Worm (Caenorhabditis elegans) whole organism, young adult: Measurements from ENCODE around the gene T21B10.4.

Experiments
- B0019.2 ChIP-seq: fragments of 200-800 bp; sonication (Bioruptor generic); conservative IDR thresholded peaks from 2 replicates; pipeline ENCODE4 v1.3.6; 2022; ENCODE audit warnings: missing genetic modification reagents, missing genetic modification characterization, missing compliant biosample characterization
- B0035.1 ChIP-seq: sonication (generic microtip); optimal IDR thresholded peaks from 2 replicates; lab custom pipeline; 2016; ENCODE audit warnings: missing genetic modification characterization, mild to moderate bottlenecking, missing compliant biosample characterization, missing genotype, missing genetic modification reagents
- C17E4.6 ChIP-seq: fragments of 200-800 bp; sonication (Bioruptor generic); IDR thresholded peaks from 2 replicates; pipeline ENCODE4 v1.3.6; 2022; ENCODE audit warnings: missing genetic modification reagents, missing genetic modification characterization, missing compliant biosample characterization
- F49E8.2 ChIP-seq: sonication (generic microtip); optimal IDR thresholded peaks from 3 replicates; lab custom pipeline; 2017; ENCODE audit warnings: missing genetic modification characterization, mild to moderate bottlenecking, missing compliant biosample characterization, antibody characterized with exemption, moderate library complexity; ENCODE audit not compliant: insufficient read depth
- F52B5.7 ChIP-seq: sonication (generic microtip); optimal IDR thresholded peaks from 2 replicates; lab custom pipeline; 2016; ENCODE audit warnings: mild to moderate bottlenecking, missing genetic modification characterization, missing compliant biosample characterization
- T26A5.8 ChIP-seq: sonication (generic microtip); optimal IDR thresholded peaks from 2 replicates; lab custom pipeline; 2016; ENCODE audit warnings: missing genetic modification characterization, missing compliant biosample characterization
- Y56A3A.18 ChIP-seq: fragments of 200-800 bp; sonication (Bioruptor generic); IDR thresholded peaks from 2 replicates; pipeline ENCODE4 v1.3.6; 2022; ENCODE audit warnings: missing genetic modification reagents, missing genetic modification characterization, missing compliant biosample characterization
- Y95B8A.8 ChIP-seq: fragments of 200-800 bp; sonication (Bioruptor generic); IDR thresholded peaks from 2 replicates; pipeline ENCODE4 v1.3.6; 2022; ENCODE audit warnings: missing genetic modification reagents, missing genetic modification characterization, missing compliant biosample characterization
- akir-1 ChIP-seq: fragments of 200-800 bp; sonication (Bioruptor generic); optimal IDR thresholded peaks from 2 replicates; lab custom pipeline; 2018; ENCODE audit warnings: mild to moderate bottlenecking, missing genetic modification characterization, moderate library complexity, missing compliant biosample characterization
- atf-7 ChIP-seq: sonication (generic microtip); optimal IDR thresholded peaks from 2 replicates; lab custom pipeline; 2017; ENCODE audit warnings: mild to moderate bottlenecking, missing genetic modification characterization, missing compliant biosample characterization
- attf-5 ChIP-seq: fragments of 200-800 bp; sonication (Bioruptor generic); optimal IDR thresholded peaks from 2 replicates; lab custom pipeline; 2018; ENCODE audit warnings: mild to moderate bottlenecking, missing genetic modification characterization, missing compliant biosample characterization
- cebp-1 ChIP-seq, 2 experiments: fragments of 200-800 bp in 1 of 2; sonication (Bioruptor generic) in 1 of 2; sonication (generic microtip) in 1 of 2; IDR thresholded peaks in 1 of 2; optimal IDR thresholded peaks in 1 of 2; 2 replicates each; pipeline versions ENCODE4 v1.3.6 to Lab custom; 2017 to 2022; ENCODE audit warnings: missing compliant biosample characterization in 2 of 2, missing genetic modification characterization in 2 of 2, mild to moderate bottlenecking in 1 of 2, missing genetic modification reagents in 1 of 2, moderate library complexity in 1 of 2
- ceh-100 ChIP-seq: fragments of 200-800 bp; sonication (Bioruptor generic); IDR thresholded peaks from 2 replicates; pipeline ENCODE4 v1.3.6; 2022; ENCODE audit warnings: missing genetic modification reagents, missing genetic modification characterization, missing compliant biosample characterization
- ceh-40 ChIP-seq: fragments of 200-800 bp; sonication (Bioruptor generic); IDR thresholded peaks from 2 replicates; pipeline ENCODE4 v1.3.6; 2022; ENCODE audit warnings: missing genetic modification characterization, missing compliant biosample characterization
- ceh-91 ChIP-seq: fragments of 200-800 bp; sonication (Bioruptor generic); IDR thresholded peaks from 2 replicates; pipeline ENCODE4 v1.3.6; 2022; ENCODE audit warnings: missing genetic modification reagents, missing genetic modification characterization, missing compliant biosample characterization
- die-1 ChIP-seq: sonication (generic microtip); optimal IDR thresholded peaks from 2 replicates; lab custom pipeline; 2016; ENCODE audit warnings: missing genotype, mild to moderate bottlenecking, missing genetic modification characterization, missing compliant biosample characterization
- dox-1 ChIP-seq: fragments of 200-800 bp; sonication (Bioruptor generic); IDR thresholded peaks from 2 replicates; pipeline ENCODE4 v1.3.6; 2022; ENCODE audit warnings: missing genetic modification reagents, missing genetic modification characterization, missing compliant biosample characterization
- dpff-1 ChIP-seq: sonication (generic microtip); optimal IDR thresholded peaks from 2 replicates; lab custom pipeline; 2017; ENCODE audit warnings: mild to moderate bottlenecking, missing genetic modification characterization, missing compliant biosample characterization
- dpl-1 ChIP-seq: fragments of 150-350 bp; optimal IDR thresholded peaks from 2 replicates; lab custom pipeline; 2014; ENCODE audit warnings: missing biosample characterization, missing genetic modification reagents, missing genetic modification characterization
- egrh-3 ChIP-seq: fragments of 200-800 bp; sonication (Bioruptor generic); IDR thresholded peaks from 2 replicates; pipeline ENCODE4 v1.3.6; 2022; ENCODE audit warnings: missing genetic modification reagents, missing genetic modification characterization, missing compliant biosample characterization
- fkh-3 ChIP-seq: sonication (generic microtip); optimal IDR thresholded peaks from 2 replicates; lab custom pipeline; 2016; ENCODE audit warnings: mild to moderate bottlenecking, missing genetic modification characterization, missing compliant biosample characterization
- him-1 ChIP-seq: sonication (generic microtip); optimal IDR thresholded peaks from 2 replicates; lab custom pipeline; 2016; ENCODE audit warnings: missing genotype, missing genetic modification reagents, missing genetic modification characterization, missing compliant biosample characterization
- hlh-26 ChIP-seq: fragments of 200-800 bp; sonication (Bioruptor generic); conservative IDR thresholded peaks from 2 replicates; pipeline ENCODE4 v1.3.6; 2022; ENCODE audit warnings: missing genetic modification reagents, missing genetic modification characterization, missing compliant biosample characterization
- hmg-20 ChIP-seq: fragments of 200-800 bp; sonication (Bioruptor generic); IDR thresholded peaks from 2 replicates; pipeline ENCODE4 v1.3.6; 2022; ENCODE audit warnings: missing genetic modification reagents, missing genetic modification characterization, missing compliant biosample characterization
- hsf-1 ChIP-seq: fragments of 200-800 bp; sonication (Bioruptor generic); IDR thresholded peaks from 2 replicates; pipeline ENCODE4 v1.3.6; 2022; ENCODE audit warnings: missing genetic modification reagents, missing genetic modification characterization, missing compliant biosample characterization
- lag-1 ChIP-seq: fragments of 200-800 bp; sonication (Bioruptor generic); IDR thresholded peaks from 2 replicates; pipeline ENCODE4 v1.3.6; 2022; ENCODE audit warnings: missing genetic modification reagents, missing genetic modification characterization, missing compliant biosample characterization
- lsy-27 ChIP-seq: sonication (generic microtip); optimal IDR thresholded peaks from 2 replicates; lab custom pipeline; 2017; ENCODE audit warnings: missing genetic modification characterization, mild to moderate bottlenecking, missing compliant biosample characterization, antibody characterized with exemption, missing genotype, borderline replicate concordance; ENCODE audit not compliant: insufficient read depth
- madf-10 ChIP-seq: sonication (generic microtip); optimal IDR thresholded peaks from 2 replicates; lab custom pipeline; 2016; ENCODE audit warnings: mild to moderate bottlenecking, missing genetic modification characterization, missing compliant biosample characterization
- madf-6 ChIP-seq: fragments of 200-800 bp; sonication (Bioruptor generic); IDR thresholded peaks from 2 replicates; pipeline ENCODE4 v1.3.6; 2022; ENCODE audit warnings: missing genetic modification reagents, missing genetic modification characterization, missing compliant biosample characterization
- madf-8 ChIP-seq: fragments of 200-800 bp; sonication (Bioruptor generic); conservative IDR thresholded peaks from 2 replicates; pipeline ENCODE4 v1.3.6; 2022; ENCODE audit warnings: missing genetic modification reagents, missing genetic modification characterization, missing compliant biosample characterization
- mes-4 ChIP-seq: sonication (generic microtip); optimal IDR thresholded peaks from 2 replicates; lab custom pipeline; 2016; ENCODE audit warnings: missing genotype, missing genetic modification characterization, missing compliant biosample characterization
- nfya-1 ChIP-seq: sonication (generic microtip); optimal IDR thresholded peaks from 2 replicates; lab custom pipeline; 2017; ENCODE audit warnings: antibody characterized with exemption, missing compliant biosample characterization, missing genetic modification characterization, borderline replicate concordance; ENCODE audit not compliant: insufficient read depth
- nfya-2 ChIP-seq: fragments of 200-800 bp; sonication (Bioruptor generic); IDR thresholded peaks from 2 replicates; pipeline ENCODE4 v1.3.6; 2022; ENCODE audit warnings: missing genetic modification reagents, missing genetic modification characterization, missing compliant biosample characterization
- nhr-120 ChIP-seq: fragments of 200-800 bp; sonication (Bioruptor generic); IDR thresholded peaks from 2 replicates; pipeline ENCODE4 v1.3.6; 2022; ENCODE audit warnings: missing genetic modification characterization, missing compliant biosample characterization
- nhr-27 ChIP-seq: fragments of 200-800 bp; sonication (Bioruptor generic); optimal IDR thresholded peaks from 2 replicates; lab custom pipeline; 2018; ENCODE audit warnings: mild to moderate bottlenecking, missing genetic modification characterization, moderate library complexity, missing compliant biosample characterization
- nhr-80 ChIP-seq: sonication (generic microtip); optimal IDR thresholded peaks from 2 replicates; lab custom pipeline; 2016; ENCODE audit warnings: missing genetic modification characterization, missing compliant biosample characterization
- nhr-90 ChIP-seq: sonication (generic microtip); optimal IDR thresholded peaks from 2 replicates; lab custom pipeline; 2016; ENCODE audit warnings: missing genotype, mild to moderate bottlenecking, missing genetic modification characterization, missing compliant biosample characterization
- pha-4 ChIP-seq: fragments of 150-350 bp; sonication (generic microtip); optimal IDR thresholded peaks from 2 replicates; lab custom pipeline; 2014; ENCODE audit warnings: missing biosample characterization, missing genetic modification reagents, missing genetic modification characterization
- rcor-1 ChIP-seq: fragments of 200-800 bp; sonication (Bioruptor generic); IDR thresholded peaks from 2 replicates; pipeline ENCODE4 v1.3.6; 2022; ENCODE audit warnings: missing genetic modification reagents, missing genetic modification characterization, missing compliant biosample characterization
- sdz-38 ChIP-seq: sonication (generic microtip); optimal IDR thresholded peaks from 2 replicates; lab custom pipeline; 2016; ENCODE audit warnings: missing genotype, missing genetic modification characterization, missing compliant biosample characterization
- snpc-1.3 ChIP-seq: sonication (generic microtip); optimal IDR thresholded peaks from 2 replicates; lab custom pipeline; 2017; ENCODE audit warnings: missing genetic modification characterization, mild to moderate bottlenecking, missing compliant biosample characterization, antibody characterized with exemption, moderate library complexity, missing genotype, missing genetic modification reagents; ENCODE audit not compliant: insufficient read depth
- snpc-3.4 ChIP-seq: sonication (generic microtip); optimal IDR thresholded peaks from 2 replicates; lab custom pipeline; 2017; ENCODE audit warnings: missing genetic modification characterization, mild to moderate bottlenecking, missing compliant biosample characterization, antibody characterized with exemption, moderate library complexity, missing genotype, missing genetic modification reagents
- tbp1 ChIP-seq: fragments of 200-800 bp; sonication (Bioruptor generic); optimal IDR thresholded peaks from 2 replicates; lab custom pipeline; 2018; ENCODE audit warnings: mild to moderate bottlenecking, missing genetic modification characterization, missing compliant biosample characterization
- tbx-9 ChIP-seq: sonication (generic microtip); optimal IDR thresholded peaks from 2 replicates; lab custom pipeline; 2016; ENCODE audit warnings: borderline replicate concordance, missing genetic modification characterization, inconsistent platforms, missing compliant biosample characterization
- xnd-1 ChIP-seq: sonication (generic microtip); optimal IDR thresholded peaks from 2 replicates; lab custom pipeline; 2016; ENCODE audit warnings: missing genotype, missing genetic modification reagents, missing genetic modification characterization, missing compliant biosample characterization
- ztf-22 ChIP-seq: fragments of 200-800 bp; sonication (Bioruptor generic); optimal IDR thresholded peaks from 2 replicates; lab custom pipeline; 2018; ENCODE audit warnings: mild to moderate bottlenecking, missing genetic modification characterization, moderate library complexity, missing compliant biosample characterization
- ztf-28 ChIP-seq: fragments of 200-800 bp; sonication (Bioruptor generic); IDR thresholded peaks from 2 replicates; pipeline ENCODE4 v1.3.6; 2022; ENCODE audit warnings: missing genetic modification reagents, missing genetic modification characterization, missing compliant biosample characterization
- ztf-3 ChIP-seq: fragments of 200-800 bp; sonication (Bioruptor generic); optimal IDR thresholded peaks from 2 replicates; lab custom pipeline; 2018; ENCODE audit warnings: mild to moderate bottlenecking, missing genetic modification characterization, missing compliant biosample characterization

The T21B10.4 gene

ce11 chrII:8929771-8930170 lies 10.9 kb upstream of the T21B10.4 start, which contains the start of gene mrpl-50 (continued):
- TF ChIP-seq pha-4 (tag; lab: Kevin White, UChicago) (no peak), ztf-3 (GFP tag; lab: Kevin White, UChicago) (no peak), C17E4.6 (no peak), snpc-3.4 (tag; lab: Kevin White, UChicago) (no peak), snpc-1.3 (tag; lab: Kevin White, UChicago) (peak; percentile 50), nhr-27 (no peak), nfya-2 (GFP tag; lab: Robert Waterston, UW) (no peak), egrh-3 (no peak), ceh-100 (GFP tag; lab: Robert Waterston, UW) (no peak), nhr-90 (no peak), cebp-1 (GFP tag; IDR thresholded peaks at IDR 0.05; lab: Robert Waterston, UW) (no peak), cebp-1 (tag; optimal IDR thresholded peaks at IDR 0.05; lab: Kevin White, UChicago) (peak; percentile 20), lag-1 (GFP tag; lab: Robert Waterston, UW) (no peak), madf-6 (peak; percentile 65), him-1 (tag; lab: Kevin White, UChicago) (no peak), hsf-1 (0 out of 2 replicates have a peak, but pooled peaks have one; percentile 21), sdz-38 (no peak), tbp1 (GFP tag; lab: Kevin White, UChicago) (no peak), xnd-1 (tag; lab: Kevin White, UChicago) (no peak), akir-1 (GFP tag; lab: Kevin White, UChicago) (no peak), hlh-26 (GFP tag; lab: Robert Waterston, UW) (no peak), B0035.1 (tag; lab: Kevin White, UChicago) (no peak), nfya-1 (tag; lab: Kevin White, UChicago) (no peak), dpff-1 (tag; lab: Kevin White, UChicago) (peak; percentile 20), nhr-80 (tag; lab: Kevin White, UChicago) (no peak), dox-1 (GFP tag; lab: Robert Waterston, UW) (no peak), ztf-22 (GFP tag; lab: Kevin White, UChicago) (no peak), ceh-40 (GFP tag; lab: Robert Waterston, UW) (no peak), madf-8 (no peak), B0019.2 (no peak), F49E8.2 (tag; lab: Kevin White, UChicago) (no peak)

DNA sequence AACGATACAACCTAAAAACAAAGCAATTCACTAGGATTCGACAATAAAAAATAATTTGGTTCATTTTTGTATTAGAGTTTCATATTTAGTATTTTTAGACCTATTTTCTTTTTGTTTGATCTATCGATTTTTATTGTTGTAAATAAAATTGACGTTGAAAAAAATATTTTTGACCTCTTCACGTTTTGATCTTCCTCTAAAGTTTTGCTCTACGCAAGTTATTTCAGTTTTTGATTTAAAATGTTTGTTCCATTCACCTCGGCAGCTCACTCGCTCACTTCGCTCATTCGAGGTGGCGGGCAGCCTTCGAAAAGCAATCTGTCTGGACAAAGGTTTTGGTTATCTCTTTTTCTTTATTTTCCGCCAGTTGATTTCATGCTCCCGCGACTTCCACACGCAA lies 9.9 kb upstream of the T21B10.4 start, which contains the start of gene enol-1:
Gene enol-1, plus strand, starts transcription at position 235 of the 400 bp plus-strand sequence.
- no peak for TF ChIP-seq lsy-27 (tag; lab: Kevin White, UChicago)
- no peak for TF ChIP-seq die-1 (tag; lab: Kevin White, UChicago)
- TF ChIP-seq nhr-120 (GFP tag; lab: Robert Waterston, UW) = no peak
- TF ChIP-seq Y56A3A.18 (GFP tag; lab: Robert Waterston, UW) = no peak
- no peak for TF ChIP-seq fkh-3 (tag; lab: Kevin White, UChicago)
- TF ChIP-seq T26A5.8 = no peak
- TF ChIP-seq attf-5 (GFP tag; lab: Kevin White, UChicago) = no peak
- TF ChIP-seq hmg-20 (GFP tag; lab: Robert Waterston, UW) = no peak
- TF ChIP-seq ztf-28 (GFP tag; lab: Robert Waterston, UW) = no peak
- peak; percentile 70 for TF ChIP-seq ceh-91 (GFP tag; lab: Robert Waterston, UW)
- TF ChIP-seq F52B5.7 (tag; lab: Kevin White, UChicago) = no peak
- TF ChIP-seq rcor-1 (GFP tag; lab: Robert Waterston, UW) = no peak
- TF ChIP-seq mes-4 = no peak
- no peak for TF ChIP-seq snpc-1.3 (tag; lab: Kevin White, UChicago)
- TF ChIP-seq nhr-80 (tag; lab: Kevin White, UChicago) = no peak
- no peak for TF ChIP-seq tbx-9 (tag; lab: Kevin White, UChicago)
- TF ChIP-seq Y95B8A.8 (GFP tag; lab: Robert Waterston, UW) = peak; percentile 80; the same call in 1 of the 2 replicates
- no peak for TF ChIP-seq nhr-27
- TF ChIP-seq ztf-3 (GFP tag; lab: Kevin White, UChicago) = no peak
- TF ChIP-seq madf-10 (tag; lab: Kevin White, UChicago) = no peak
- TF ChIP-seq atf-7 (tag; lab: Kevin White, UChicago) = no peak
- peak; percentile 33 for TF ChIP-seq dpl-1 (GFP tag; lab: Kevin White, UChicago)
